Fruit fly (Drosophila melanogaster) whole organism, embryonic: Measurements from ENCODE around the gene Cpr23B.

ENCODE experiments used
- Adf1 ChIP-seq: fragments of 200-800 bp; sonication (Bioruptor generic); IDR thresholded peaks from 2 replicates; pipeline ENCODE4 v1.3.6; 2022; ENCODE audit warnings: missing biosample characterization, missing genetic modification characterization
- Aef1 ChIP-seq: fragments of 200-800 bp; sonication (Bioruptor generic); IDR thresholded peaks from 3 replicates; pipeline ENCODE4 v1.3.6; 2022; ENCODE audit warnings: missing biosample characterization, missing genetic modification characterization
- BEAF-32 ChIP-seq: fragments of 200-800 bp; sonication (Bioruptor generic); optimal IDR thresholded peaks from 3 replicates; lab custom pipeline; 2017; ENCODE audit warnings: missing biosample characterization, missing genetic modification characterization, mild to moderate bottlenecking, moderate library complexity, missing genetic modification reagents
- CG10366 ChIP-seq: fragments of 200-800 bp; sonication (Bioruptor generic); IDR thresholded peaks from 2 replicates; pipeline ENCODE4 v1.3.6; 2022; ENCODE audit warnings: missing biosample characterization, missing genetic modification characterization
- CG10462 ChIP-seq: fragments of 200-800 bp; sonication (Bioruptor generic); optimal IDR thresholded peaks from 2 replicates; lab custom pipeline; 2016; ENCODE audit warnings: missing biosample characterization, missing genetic modification characterization
- CG10543 ChIP-seq: fragments of 200-800 bp; sonication (Bioruptor generic); optimal IDR thresholded peaks from 3 replicates; lab custom pipeline; 2017; ENCODE audit warnings: missing biosample characterization, mild to moderate bottlenecking, missing genetic modification characterization, moderate library complexity
- CG11504 ChIP-seq: fragments of 200-800 bp; sonication (Bioruptor generic); optimal IDR thresholded peaks from 3 replicates; lab custom pipeline; 2019; ENCODE audit warnings: missing biosample characterization, mild to moderate bottlenecking, missing genetic modification characterization, moderate library complexity
- CG11560 ChIP-seq: fragments of 200-800 bp; sonication (Bioruptor generic); IDR thresholded peaks from 3 replicates; pipeline ENCODE4 v1.3.6; 2022; ENCODE audit warnings: missing biosample characterization, missing genetic modification characterization
- CG13287 ChIP-seq: fragments of 200-800 bp; sonication (Bioruptor generic); IDR thresholded peaks from 2 replicates; pipeline ENCODE4 v1.3.6; 2022; ENCODE audit warnings: missing biosample characterization, missing genetic modification characterization; ENCODE audit not compliant: partially characterized antibody
- CG14014 ChIP-seq: fragments of 200-800 bp; sonication (Bioruptor generic); IDR thresholded peaks from 2 replicates; pipeline ENCODE4 v1.3.6; 2022; ENCODE audit warnings: missing biosample characterization, missing genetic modification characterization
- CG1832 ChIP-seq: fragments of 200-800 bp; sonication (Bioruptor generic); optimal IDR thresholded peaks from 2 replicates; lab custom pipeline; 2017; ENCODE audit warnings: missing biosample characterization, mild to moderate bottlenecking, missing genetic modification characterization, inconsistent platforms
- CG2678 ChIP-seq: fragments of 200-800 bp; sonication (Bioruptor generic); optimal IDR thresholded peaks from 3 replicates; lab custom pipeline; 2019; ENCODE audit warnings: missing biosample characterization, mild to moderate bottlenecking, missing genetic modification characterization, moderate library complexity
- CG32532 ChIP-seq: fragments of 200-800 bp; sonication (Bioruptor generic); IDR thresholded peaks from 2 replicates; pipeline ENCODE4 v1.3.6; 2022; ENCODE audit warnings: missing biosample characterization, missing genetic modification characterization
- CG34224 ChIP-seq: fragments of 200-800 bp; sonication (Bioruptor generic); IDR thresholded peaks from 3 replicates; pipeline ENCODE4 v1.3.6; 2022; ENCODE audit warnings: missing biosample characterization, missing genetic modification characterization; ENCODE audit not compliant: partially characterized antibody
- CG6689 ChIP-seq: fragments of 200-800 bp; sonication (Bioruptor generic); IDR thresholded peaks from 2 replicates; pipeline ENCODE4 v1.3.6; 2022; ENCODE audit warnings: missing biosample characterization, missing genetic modification characterization
- CG7839 ChIP-seq: fragments of 200-800 bp; sonication (Bioruptor generic); optimal IDR thresholded peaks from 3 replicates; lab custom pipeline; 2018; ENCODE audit warnings: missing biosample characterization, mild to moderate bottlenecking, missing genetic modification characterization, moderate library complexity
- CTCF ChIP-seq: fragments of 200-800 bp; sonication (Bioruptor generic); optimal IDR thresholded peaks from 2 replicates; lab custom pipeline; 2017; ENCODE audit warnings: missing biosample characterization, mild to moderate bottlenecking, missing genetic modification characterization, moderate library complexity
- Deaf1 ChIP-seq: fragments of 200-800 bp; optimal IDR thresholded peaks from 3 replicates; lab custom pipeline; 2019; ENCODE audit warnings: missing biosample characterization, mild to moderate bottlenecking, missing genetic modification characterization, moderate library complexity
- E2f1 ChIP-seq: fragments of 200-800 bp; sonication (Bioruptor generic); IDR thresholded peaks from 2 replicates; pipeline ENCODE4 v1.3.6; 2022; ENCODE audit warnings: missing biosample characterization, missing genetic modification characterization
- Eip74EF ChIP-seq, 2 experiments: fragments of 200-800 bp in 1 of 2; fragments of >200 bp in 1 of 2; sonication (Bioruptor generic) in 1 of 2; optimal IDR thresholded peaks; 2 replicates each; lab custom pipeline; 2017 to 2019; ENCODE audit warnings: missing biosample characterization in 2 of 2, missing genetic modification characterization in 2 of 2, mild to moderate bottlenecking in 1 of 2, moderate library complexity in 1 of 2
- Fer1 ChIP-seq: fragments of 200-800 bp; sonication (Bioruptor generic); optimal IDR thresholded peaks from 2 replicates; lab custom pipeline; 2017; ENCODE audit warnings: missing biosample characterization, mild to moderate bottlenecking, missing genetic modification characterization
- GATAe ChIP-seq: fragments of 200-800 bp; sonication (Bioruptor generic); conservative IDR thresholded peaks from 2 replicates; pipeline ENCODE4 v1.3.6; 2022; ENCODE audit warnings: missing biosample characterization, missing genetic modification characterization
- Hey ChIP-seq: fragments of 200-800 bp; sonication (Bioruptor generic); optimal IDR thresholded peaks from 3 replicates; lab custom pipeline; 2018; ENCODE audit warnings: missing biosample characterization, mild to moderate bottlenecking, missing genetic modification characterization
- HmgZ ChIP-seq: fragments of 200-800 bp; sonication (Bioruptor generic); optimal IDR thresholded peaks from 2 replicates; lab custom pipeline; 2018; ENCODE audit warnings: missing biosample characterization, mild to moderate bottlenecking, missing genetic modification characterization
- Hsf ChIP-seq: fragments of 200-800 bp; sonication (Bioruptor generic); optimal IDR thresholded peaks from 3 replicates; lab custom pipeline; 2016; ENCODE audit warnings: missing biosample characterization, missing genetic modification characterization
- Kr ChIP-seq: fragments of 200-800 bp; sonication (Bioruptor generic); optimal IDR thresholded peaks from 2 replicates; lab custom pipeline; 2017; ENCODE audit warnings: missing biosample characterization, mild to moderate bottlenecking, missing genetic modification characterization
- Mad ChIP-seq: fragments of 200-800 bp; sonication (Bioruptor generic); optimal IDR thresholded peaks from 2 replicates; lab custom pipeline; 2016; ENCODE audit warnings: missing biosample characterization, missing genetic modification characterization
- NC2β ChIP-seq: fragments of 200-800 bp; sonication (Bioruptor generic); optimal IDR thresholded peaks from 2 replicates; lab custom pipeline; 2016; ENCODE audit warnings: missing biosample characterization, missing genetic modification characterization
- Nf-YC ChIP-seq: fragments of 200-800 bp; optimal IDR thresholded peaks from 3 replicates; lab custom pipeline; 2019; ENCODE audit warnings: missing biosample characterization, mild to moderate bottlenecking, missing genetic modification characterization, moderate library complexity
- Side ChIP-seq: fragments of 200-800 bp; sonication (Bioruptor generic); optimal IDR thresholded peaks from 2 replicates; lab custom pipeline; 2016; ENCODE audit warnings: missing biosample characterization, missing genetic modification characterization
- Vsx1 ChIP-seq: fragments of 200-800 bp; sonication (Bioruptor generic); optimal IDR thresholded peaks from 2 replicates; lab custom pipeline; 2017; ENCODE audit warnings: missing biosample characterization, mild to moderate bottlenecking, missing genetic modification characterization, missing genetic modification reagents
- al ChIP-seq: fragments of 200-800 bp; sonication (Bioruptor generic); IDR thresholded peaks from 2 replicates; pipeline ENCODE4 v1.3.6; 2022; ENCODE audit warnings: missing biosample characterization, missing genetic modification characterization
- bcd ChIP-seq: fragments of 200-800 bp; sonication (Bioruptor generic); optimal IDR thresholded peaks from 2 replicates; lab custom pipeline; 2017; ENCODE audit warnings: missing biosample characterization, mild to moderate bottlenecking, missing genetic modification characterization
- bsh ChIP-seq, 2 experiments: fragments of 200-800 bp; sonication (Bioruptor generic); optimal IDR thresholded peaks; 2 replicates each; lab custom pipeline; 2017 to 2018; ENCODE audit warnings: mild to moderate bottlenecking in 2 of 2, missing biosample characterization in 2 of 2, missing genetic modification characterization in 2 of 2, moderate library complexity in 1 of 2
- cg ChIP-seq: fragments of 200-800 bp; sonication (Bioruptor generic); optimal IDR thresholded peaks from 3 replicates; lab custom pipeline; 2019; ENCODE audit warnings: missing biosample characterization, mild to moderate bottlenecking, missing genetic modification characterization, moderate library complexity
- chn ChIP-seq: fragments of 200-800 bp; sonication (Bioruptor generic); optimal IDR thresholded peaks from 2 replicates; lab custom pipeline; 2016; ENCODE audit warnings: missing biosample characterization, missing genetic modification characterization
- dmrt99B ChIP-seq: fragments of 200-800 bp; sonication (Bioruptor generic); optimal IDR thresholded peaks from 2 replicates; lab custom pipeline; 2018; ENCODE audit warnings: missing biosample characterization, mild to moderate bottlenecking, missing genetic modification characterization, moderate library complexity
- exex ChIP-seq: fragments of 200-800 bp; sonication (Bioruptor generic); optimal IDR thresholded peaks from 4 replicates; lab custom pipeline; 2018; ENCODE audit warnings: missing biosample characterization, mild to moderate bottlenecking, missing genetic modification characterization, moderate library complexity
- ind ChIP-seq: fragments of 200-800 bp; sonication (Bioruptor generic); optimal IDR thresholded peaks from 3 replicates; lab custom pipeline; 2016; ENCODE audit warnings: missing biosample characterization, missing genetic modification characterization
- kah ChIP-seq: fragments of 200-800 bp; sonication (Bioruptor generic); optimal IDR thresholded peaks from 2 replicates; lab custom pipeline; 2018; ENCODE audit warnings: missing biosample characterization, mild to moderate bottlenecking, missing genetic modification characterization
- mirr ChIP-seq: fragments of 200-800 bp; sonication (Bioruptor generic); optimal IDR thresholded peaks from 3 replicates; lab custom pipeline; 2018; ENCODE audit warnings: missing biosample characterization, mild to moderate bottlenecking, missing genetic modification characterization
- nerfin-1 ChIP-seq: fragments of 200-800 bp; sonication (Bioruptor generic); optimal IDR thresholded peaks from 3 replicates; lab custom pipeline; 2019; ENCODE audit warnings: missing biosample characterization, mild to moderate bottlenecking, missing genetic modification characterization, moderate library complexity
- pfk ChIP-seq: fragments of 200-800 bp; sonication (Bioruptor generic); optimal IDR thresholded peaks from 2 replicates; lab custom pipeline; 2018; ENCODE audit warnings: missing biosample characterization, mild to moderate bottlenecking, missing genetic modification characterization, moderate library complexity
- prd ChIP-seq, 3 experiments: fragments of >200 bp in 2 of 3; fragments of 200-800 bp in 1 of 3; sonication (Bioruptor generic) in 1 of 3; optimal IDR thresholded peaks in 2 of 3; IDR thresholded peaks in 1 of 3; 2 replicates in 2 of 3; 3 replicates in 1 of 3; pipeline versions ENCODE4 v1.3.6 to Lab custom; 2017 to 2022; ENCODE audit warnings: missing biosample characterization in 1 of 3, missing genetic modification characterization in 1 of 3
- run ChIP-seq: fragments of 200-800 bp; sonication (Bioruptor generic); optimal IDR thresholded peaks from 3 replicates; lab custom pipeline; 2018; ENCODE audit warnings: missing biosample characterization, mild to moderate bottlenecking, missing genetic modification characterization
- sug ChIP-seq: fragments of 200-800 bp; optimal IDR thresholded peaks from 2 replicates; lab custom pipeline; 2019; ENCODE audit warnings: missing biosample characterization, mild to moderate bottlenecking, missing genetic modification characterization, moderate library complexity
- tio ChIP-seq: fragments of 200-800 bp; sonication (Bioruptor generic); optimal IDR thresholded peaks from 2 replicates; lab custom pipeline; 2017; ENCODE audit warnings: missing biosample characterization, missing genetic modification characterization, inconsistent platforms

Cpr23B gene

DNA sequence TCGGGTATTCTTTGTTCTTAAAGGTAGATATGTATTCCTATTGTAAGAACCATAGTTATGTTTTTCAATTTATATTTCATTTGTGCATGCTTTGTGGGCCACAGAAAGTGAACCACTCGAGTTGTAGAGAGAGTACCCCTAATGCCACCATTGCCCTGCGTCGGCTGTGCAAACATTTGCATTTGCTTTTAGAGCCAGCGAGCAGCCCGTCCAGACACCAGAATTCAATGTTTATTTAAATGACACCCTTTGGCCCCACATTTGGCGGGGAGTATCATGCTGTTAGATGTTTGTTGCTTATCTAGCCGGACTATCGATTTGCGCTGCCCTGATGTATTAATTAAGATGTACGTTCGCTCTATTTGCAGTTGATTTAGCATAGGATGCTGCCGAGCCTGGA, 26.4 kb downstream of the Cpr23B start (continued):
- TF ChIP-seq Side, result peak; percentile 7
- TF ChIP-seq, all 482 proteins: peak for 95

DNA sequence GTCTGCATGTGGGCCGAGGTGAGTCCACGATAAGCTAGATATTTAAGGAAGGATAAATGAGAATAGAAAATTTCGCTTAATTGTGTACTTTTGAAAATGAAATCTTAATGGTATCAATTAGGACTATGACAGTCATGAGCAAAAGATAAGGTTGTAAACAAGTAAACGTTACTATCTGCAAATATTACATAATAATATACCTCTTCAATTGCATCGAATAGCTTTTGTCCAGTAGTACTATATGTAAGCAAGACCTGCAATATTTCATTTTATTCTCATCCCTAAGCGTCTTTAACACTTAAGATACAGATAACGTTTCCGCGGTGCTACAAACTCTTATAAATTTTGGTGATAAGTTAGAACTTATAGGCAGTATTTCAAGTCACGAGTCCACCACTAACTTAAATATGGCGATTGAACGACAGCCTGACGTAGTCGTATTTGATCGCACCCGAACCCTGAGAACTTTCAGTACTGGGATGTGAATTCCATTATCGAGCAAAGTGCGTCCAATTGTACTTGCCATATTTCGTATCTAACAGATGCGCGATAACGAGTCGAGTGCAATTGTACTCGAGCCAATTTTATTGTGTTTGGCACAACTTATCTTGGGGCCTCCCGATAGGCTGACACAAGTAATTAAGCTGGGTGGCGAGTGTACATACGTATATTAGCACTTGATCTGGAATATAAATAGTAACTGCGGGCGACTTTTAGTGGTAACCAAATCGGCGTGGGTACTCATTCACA, 27.5 kb downstream of the Cpr23B start:
- TF ChIP-seq sug (tag; lab: Kevin White, UChicago) (peak; percentile 69), Adf1 (GFP tag; lab: Robert Waterston, UW) (no peak), BEAF-32 (GFP tag; lab: Kevin White, UChicago) (peak; percentile 23), cg (GFP tag; lab: Kevin White, UChicago) (no peak), mirr (GFP tag; lab: Kevin White, UChicago) (peak; percentile 80), CG14014 (GFP tag; lab: Robert Waterston, UW) (no peak), tio (GFP tag; lab: Kevin White, UChicago) (no peak), CG34224 (no peak), pfk (GFP tag; lab: Kevin White, UChicago) (no peak), prd (optimal IDR thresholded peaks at IDR 0.05; lab: Kevin White, UChicago) (no peak), prd (GFP tag; IDR thresholded peaks at IDR 0.05; lab: Robert Waterston, UW) (no peak), HmgZ (tag; lab: Kevin White, UChicago) (peak; percentile 37), chn (no peak), bcd (no peak), Mad (GFP tag; lab: Kevin White, UChicago) (no peak), Vsx1 (GFP tag; lab: Kevin White, UChicago) (no peak), al (GFP tag; lab: Robert Waterston, UW) (no peak), Kr (GFP tag; lab: Kevin White, UChicago) (no peak), kah (GFP tag; lab: Kevin White, UChicago) (no peak), CG10543 (GFP tag; lab: Kevin White, UChicago) (peak; percentile 22), Eip74EF (GFP tag; optimal IDR thresholded peaks at IDR 0.05; lab: Kevin White, UChicago) (no peak), CG6689 (no peak), CG10366 (GFP tag; lab: Robert Waterston, UW) (no peak), CG1832 (no peak), Aef1 (GFP tag; lab: Robert Waterston, UW) (no peak), GATAe (GFP tag; lab: Robert Waterston, UW) (0 out of 2 replicates have a peak, but pooled peaks have one; percentile 30), dmrt99B (tag; lab: Kevin White, UChicago) (no peak), Hsf (GFP tag; lab: Kevin White, UChicago) (no peak), ind (no peak), run (tag; lab: Kevin White, UChicago) (no peak), CG13287 (GFP tag; lab: Robert Waterston, UW) (no peak; the same call in 1 of the 2 replicates), CG2678 (tag; lab: Kevin White, UChicago) (no peak), exex (peak; percentile 93), Fer1 (GFP tag; lab: Kevin White, UChicago) (no peak), nerfin-1 (tag; lab: Kevin White, UChicago) (no peak), CG7839 (tag; lab: Kevin White, UChicago) (no peak), E2f1 (no peak), NC2β (GFP tag; lab: Kevin White, UChicago) (no peak), Deaf1 (tag; lab: Kevin White, UChicago) (peak; percentile 66), Nf-YC (tag; lab: Kevin White, UChicago) (no peak), CG11560 (tag; lab: Robert Waterston, UW) (no peak), CG11504 (no peak), bsh (GFP tag; optimal IDR thresholded peaks at IDR 0.05; lab: Kevin White, UChicago) (no peak), CG10462 (GFP tag; lab: Kevin White, UChicago) (no peak), CTCF (no peak), Hey (tag; lab: Kevin White, UChicago) (peak; percentile 39), CG32532 (GFP tag; lab: Robert Waterston, UW) (no peak)
